Worm (Caenorhabditis elegans): Measurements from ENCODE around the gene C17B7.10.

ce11 chrV:3388299-3388698 is 46.5 kb upstream of the C17B7.10 start:
- TF ChIP-seq hnd-1 (tag; optimal IDR thresholded peaks at IDR 0.05) (no peak), ceh-36 (tag; optimal IDR thresholded peaks at IDR 0.05) (no peak), ama-1 (optimal IDR thresholded peaks at IDR 0.05) (no peak), ets-7 (tag; optimal IDR thresholded peaks at IDR 0.05) (no peak), sea-1 (GFP tag; conservative IDR thresholded peaks at IDR 0.05) (no peak), pes-1 (GFP tag; IDR thresholded peaks at IDR 0.05) (no peak), hmg-4 (GFP tag; optimal IDR thresholded peaks at IDR 0.05) (no peak), tra-4 (tag; optimal IDR thresholded peaks at IDR 0.05) (no peak), flt-1 (GFP tag; IDR thresholded peaks at IDR 0.05) (no peak), F13C5.2 (tag; optimal IDR thresholded peaks at IDR 0.05) (no peak), tbx-37 (GFP tag; conservative IDR thresholded peaks at IDR 0.05) (no peak), scrt-1 (GFP tag; IDR thresholded peaks at IDR 0.05) (no peak), tbx-11 (GFP tag; IDR thresholded peaks at IDR 0.05) (no peak), ceh-13 (GFP tag; optimal IDR thresholded peaks at IDR 0.05) (no peak)
